Worm (Caenorhabditis elegans) whole organism, dauer: Measurements from ENCODE around the gene sap-49.

ENCODE experiments used
- unc-62 ChIP-seq: sonication (generic microtip); optimal IDR thresholded peaks from 2 replicates; lab custom pipeline; 2017; ENCODE audit warnings: missing biosample characterization, missing genetic modification reagents, missing genetic modification characterization

sap-49 gene

DNA sequence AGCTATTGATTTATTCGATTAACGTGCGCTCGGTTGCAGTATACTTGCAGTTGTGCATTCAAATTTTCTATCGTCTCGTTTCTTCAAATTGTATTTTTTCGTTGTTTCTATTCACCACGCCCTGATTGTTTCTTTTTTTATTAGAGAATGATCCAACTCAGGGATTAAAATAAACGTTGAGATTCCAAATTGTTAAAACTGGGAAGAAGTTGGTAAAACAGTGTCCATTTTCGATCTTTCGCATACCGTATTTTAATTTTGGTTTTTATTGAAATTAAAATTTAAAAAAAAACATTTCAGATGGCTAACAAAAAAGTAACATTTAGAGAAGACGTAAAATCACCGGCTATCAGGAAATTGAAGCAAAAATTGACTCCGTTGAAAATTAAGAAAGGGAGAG, 11.7 kb upstream of the sap-49 start, which contains the start of gene apn-1:
TSS of gene apn-1 (plus strand) at position 301 of the 400 bp plus-strand sequence.
- TF ChIP-seq unc-62 (GFP tag; lab: Kevin White, UChicago): no peak

DNA sequence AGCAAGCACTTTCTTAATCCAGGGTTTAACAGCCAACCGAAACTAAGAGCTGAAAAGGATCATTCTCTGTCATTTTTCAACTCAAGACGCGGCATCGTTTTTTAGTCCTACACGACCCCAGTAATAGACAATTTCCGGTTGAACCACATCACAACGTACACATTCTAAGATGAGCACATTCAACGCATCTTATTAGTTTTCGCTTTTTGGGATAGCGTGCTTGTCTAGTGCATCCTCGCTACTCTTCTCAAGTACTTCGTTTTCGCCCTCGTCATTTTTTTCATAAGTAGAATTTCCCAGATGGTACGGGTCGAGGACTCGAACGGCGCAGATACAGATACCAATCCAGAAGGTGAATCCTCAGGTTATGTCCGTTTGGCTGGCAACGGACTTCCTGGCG, 6.7 kb upstream of the sap-49 start, which contains the start of gene T05H10.1:
TSS of gene T05H10.1 (plus strand) at position 301 of the 400 bp plus-strand sequence.
- TF ChIP-seq unc-62 (GFP tag; lab: Kevin White, UChicago): no peak

DNA sequence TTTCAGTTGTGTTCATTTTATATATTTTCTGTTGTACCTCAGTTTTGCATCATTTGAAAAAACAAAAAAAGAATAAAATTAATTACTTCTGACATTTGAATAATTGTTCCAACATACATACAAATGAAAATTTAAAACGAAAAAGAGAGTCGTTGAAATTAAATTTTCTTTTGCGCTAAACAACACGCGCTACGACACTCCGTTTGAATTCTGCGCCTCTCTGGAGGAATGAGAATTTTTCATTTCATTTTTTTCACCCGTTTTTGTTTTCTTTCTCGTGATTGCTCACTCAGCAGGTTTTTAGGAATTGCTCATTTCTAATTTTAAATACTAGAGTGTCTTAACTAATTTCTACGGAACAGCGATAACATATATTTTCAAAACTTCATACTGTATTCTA, 6.1 kb upstream of the sap-49 start:
- no peak for TF ChIP-seq unc-62 (GFP tag; lab: Kevin White, UChicago)

DNA sequence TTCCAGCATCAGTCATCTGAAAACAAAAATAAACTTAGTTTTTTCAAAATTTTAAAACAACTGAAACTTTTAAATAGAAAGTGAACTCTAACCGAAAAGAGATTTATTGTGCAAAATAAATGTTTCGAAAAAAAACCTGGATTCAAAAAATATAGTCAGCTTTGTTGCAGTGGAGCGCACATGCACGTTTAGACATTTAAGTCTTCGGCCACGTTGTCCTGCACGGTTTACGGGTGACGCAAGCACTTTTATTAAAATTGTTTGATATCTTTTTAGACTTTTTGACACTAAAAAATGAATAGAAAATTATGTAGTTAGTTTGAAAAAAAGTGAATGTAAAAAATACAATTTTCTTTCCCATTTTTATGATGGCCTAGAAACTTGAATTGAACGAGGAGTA, 3.8 kb upstream of the sap-49 start, which contains the start of the genes ubh-4 and algn-6:
TSS of gene ubh-4 (minus strand) at position 182 of the 400 bp plus-strand sequence.
TSS of gene algn-6 (plus strand) at position 387 of the 400 bp plus-strand sequence.
- no peak for TF ChIP-seq unc-62 (GFP tag; lab: Kevin White, UChicago)

DNA sequence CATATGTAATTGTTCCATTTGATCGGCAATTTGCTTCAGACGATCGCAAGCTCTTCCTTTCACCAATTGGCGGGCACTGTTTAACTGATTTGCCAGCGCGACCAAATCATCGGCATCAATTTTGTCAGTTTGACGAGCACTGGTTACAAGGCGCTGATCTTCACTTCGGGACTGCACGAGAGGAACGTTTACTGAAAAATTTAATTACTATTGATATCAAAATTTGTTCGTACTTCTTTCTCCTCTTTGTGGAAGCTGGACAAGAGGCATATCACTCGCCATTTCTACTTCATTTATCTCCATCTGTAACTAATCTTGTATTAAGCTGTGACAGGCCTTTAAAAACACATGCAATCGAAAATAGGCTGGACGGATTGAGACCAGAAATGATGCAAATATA, 2.3 kb upstream of the sap-49 start, which contains the start of gene C08B11.9:
TSS of gene C08B11.9 (minus strand) at position 307 of the 400 bp plus-strand sequence.
- TF ChIP-seq unc-62 (GFP tag; lab: Kevin White, UChicago): no peak

DNA sequence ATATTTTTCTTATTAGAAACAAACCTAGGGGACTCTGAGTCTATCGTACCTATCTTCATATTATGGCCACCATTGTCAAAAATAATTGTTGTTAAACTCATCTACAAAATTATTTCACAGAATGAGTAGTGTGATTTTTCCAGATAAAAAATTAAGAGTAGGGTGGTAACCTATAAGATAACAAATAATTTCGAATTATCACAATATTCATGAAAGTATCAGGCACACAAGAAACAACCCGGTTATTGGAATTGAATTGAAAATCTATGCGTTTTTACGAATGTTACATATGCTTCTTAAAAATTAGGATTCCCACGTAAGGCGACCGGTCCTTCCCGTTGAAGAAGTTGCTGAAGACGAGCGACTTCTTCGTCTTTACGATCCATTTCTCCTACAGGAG, 1.7 kb upstream of the sap-49 start, which contains the start of gene arp-6:
TSS of gene arp-6 (minus strand) at position 101 of the 400 bp plus-strand sequence.
- TF ChIP-seq unc-62 (GFP tag; lab: Kevin White, UChicago): no peak

DNA sequence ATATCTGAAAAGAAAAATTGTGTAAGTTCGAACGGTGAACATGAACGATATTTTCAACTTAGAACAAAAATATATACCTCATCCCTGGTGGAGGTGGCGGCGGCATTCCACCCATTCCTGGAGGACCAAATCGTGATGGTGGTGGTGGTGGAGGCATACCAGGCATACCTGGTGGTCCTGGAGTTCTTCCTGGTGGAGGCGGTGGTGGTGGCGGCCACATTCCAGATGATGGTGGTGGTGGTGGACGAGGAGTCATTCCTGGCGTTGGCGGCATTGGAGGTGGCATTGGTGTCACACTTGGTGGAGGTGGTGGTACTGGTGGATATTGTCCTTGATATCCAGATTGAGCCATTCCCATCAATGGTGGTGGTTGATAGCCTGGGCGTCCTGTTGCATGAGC, 950 bp downstream of the sap-49 start:
- TF ChIP-seq unc-62 (GFP tag; lab: Kevin White, UChicago): no peak

DNA sequence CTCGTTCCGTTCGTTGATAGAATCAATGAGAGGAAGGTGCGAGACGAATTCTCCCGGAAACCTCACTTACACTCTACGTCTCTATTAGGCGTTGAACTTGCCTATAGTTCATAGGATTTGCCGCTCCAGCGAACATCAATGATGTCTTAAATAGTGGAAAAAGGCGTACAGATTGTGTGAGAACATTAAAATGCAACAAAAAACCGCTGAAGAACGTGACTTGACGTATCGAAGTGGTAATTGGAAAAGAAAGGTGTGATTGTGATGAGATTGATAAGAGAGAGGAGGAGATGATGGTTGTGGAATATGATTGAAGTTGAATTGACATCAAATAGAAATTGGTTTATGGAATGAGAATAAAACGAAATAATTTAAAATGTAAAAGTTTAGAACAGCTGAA, 1.6 kb downstream of the sap-49 start:
- no peak for TF ChIP-seq unc-62 (GFP tag; lab: Kevin White, UChicago)

DNA sequence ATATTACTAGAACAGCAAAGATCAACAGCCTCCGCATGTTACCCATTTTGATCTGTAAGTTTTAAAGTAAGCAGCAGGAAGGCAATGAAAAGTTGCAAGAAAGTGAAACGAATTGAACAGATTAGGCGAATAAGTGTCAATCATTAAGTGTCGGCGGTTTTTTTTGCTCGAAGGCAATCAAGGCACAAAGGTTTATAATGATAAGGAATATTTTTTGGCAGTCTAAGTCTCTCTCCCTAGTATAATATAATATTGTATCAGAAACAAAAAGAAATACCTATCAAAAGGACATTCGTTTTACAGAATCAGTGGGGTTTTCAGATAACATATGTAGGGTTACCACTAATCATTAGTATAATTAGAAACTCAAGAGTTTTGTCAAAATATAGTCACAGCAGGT, 2.9 kb downstream of the sap-49 start, which contains the start of gene nrf-6:
TSS of gene nrf-6 (minus strand) at position 52 of the 400 bp plus-strand sequence.
- no peak for TF ChIP-seq unc-62 (GFP tag; lab: Kevin White, UChicago)

DNA sequence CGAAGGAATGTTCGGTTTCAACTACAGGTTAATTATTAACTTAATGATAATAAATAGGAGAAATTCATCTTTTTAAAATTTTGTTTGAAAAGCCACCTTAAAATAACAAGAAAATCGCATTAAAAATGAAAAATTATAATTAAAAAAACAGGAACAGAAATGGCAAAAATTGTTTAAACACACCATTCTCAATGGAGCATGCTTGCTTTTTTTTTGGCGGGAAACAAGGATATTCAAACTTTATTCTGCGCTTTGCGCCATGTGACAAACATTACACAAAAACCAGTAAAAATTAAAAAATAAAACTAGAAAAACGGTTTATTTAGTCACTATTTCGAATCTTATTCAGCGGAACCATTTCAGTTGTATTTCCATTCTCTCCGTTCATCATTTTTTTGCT, 6.8 kb downstream of the sap-49 start:
- TF ChIP-seq unc-62 (GFP tag; lab: Kevin White, UChicago): no peak

DNA sequence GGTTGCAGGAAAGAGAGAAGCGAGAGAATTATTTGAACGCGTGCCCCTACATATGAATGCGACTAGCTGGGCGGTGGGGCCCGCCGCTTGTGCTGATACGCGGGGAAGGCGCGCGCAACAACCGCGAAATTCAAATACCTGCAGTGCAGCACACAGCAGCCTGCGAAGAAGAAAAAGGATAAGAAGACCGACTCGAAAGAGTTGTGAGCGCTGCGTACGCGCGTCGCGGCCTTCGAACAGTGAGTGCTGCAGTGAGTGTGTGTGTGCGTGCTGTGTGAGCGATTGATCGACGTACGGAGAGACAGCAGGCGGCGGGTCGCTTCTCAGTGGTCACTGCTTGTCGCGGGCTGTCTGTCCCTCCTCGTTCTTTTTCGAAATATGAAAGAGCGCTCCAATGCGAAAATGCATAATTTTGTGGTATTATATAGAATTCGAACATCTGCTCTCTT, 7.3 kb downstream of the sap-49 start:
- TF ChIP-seq unc-62 (GFP tag; lab: Kevin White, UChicago): no peak

DNA sequence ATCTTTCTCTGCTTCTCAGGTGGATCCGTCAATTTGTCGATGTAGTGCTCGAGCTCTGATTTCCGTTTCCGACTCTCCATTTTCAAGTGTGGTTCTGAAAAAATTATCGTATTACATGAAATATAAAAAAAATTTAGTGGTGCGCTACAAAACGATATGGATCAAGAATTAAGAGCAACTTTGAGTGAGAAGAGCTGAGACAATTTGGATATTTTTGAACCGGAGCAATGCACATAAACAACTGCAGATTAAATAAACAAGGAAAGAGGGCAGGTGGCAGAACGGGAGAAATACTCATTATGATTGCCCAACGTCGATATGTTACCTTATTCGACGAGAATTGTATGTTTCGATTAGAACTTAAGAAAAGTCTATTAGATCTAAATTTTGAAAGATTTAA, 7.9 kb downstream of the sap-49 start, which contains the start of gene swsn-7:
TSS of gene swsn-7 (minus strand) at position 101 of the 400 bp plus-strand sequence.
- TF ChIP-seq unc-62 (GFP tag; lab: Kevin White, UChicago): no peak

DNA sequence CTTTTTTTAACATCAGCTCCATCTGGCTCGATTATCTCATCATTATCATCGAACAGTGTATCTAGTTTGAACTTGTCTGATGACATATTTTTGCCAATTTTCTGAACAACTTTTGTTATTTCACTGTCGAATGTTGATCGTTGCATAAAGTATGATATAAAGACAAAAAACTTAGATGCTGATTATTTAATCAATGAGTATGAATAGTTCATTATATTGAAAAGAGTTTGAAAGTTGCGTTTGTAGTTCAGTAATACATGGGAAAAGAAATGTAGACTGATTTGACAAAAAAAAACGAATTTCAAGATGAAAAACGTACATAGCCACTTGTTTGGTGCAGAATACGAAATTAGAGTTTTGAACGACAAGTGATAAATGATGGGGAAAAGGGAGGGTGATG, 13.1 kb downstream of the sap-49 start, which contains the start of gene hda-2:
TSS of gene hda-2 (minus strand) at position 101 of the 400 bp plus-strand sequence.
- no peak for TF ChIP-seq unc-62 (GFP tag; lab: Kevin White, UChicago)

DNA sequence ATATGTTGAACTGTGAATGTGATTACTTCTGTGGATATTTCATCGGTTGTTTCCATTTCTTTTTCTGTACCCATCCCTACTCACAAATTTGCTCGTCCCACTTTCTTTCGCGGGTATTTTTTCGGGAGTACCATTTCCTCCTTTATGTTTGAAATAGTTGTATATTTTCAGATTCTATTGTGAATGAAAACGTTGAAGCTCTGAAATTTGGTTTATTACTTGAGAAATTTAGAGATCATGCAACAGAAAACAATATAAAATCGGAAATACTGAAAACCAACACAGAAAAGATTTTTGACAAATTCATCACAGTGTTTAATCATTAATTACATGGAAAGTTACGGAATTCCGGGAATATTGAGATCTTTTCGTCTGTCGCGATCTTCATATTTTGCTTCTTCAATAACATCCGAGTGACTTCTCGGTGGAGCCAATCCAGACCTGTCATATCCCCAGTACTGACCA, 15.0 kb downstream of the sap-49 start:
- TF ChIP-seq unc-62 (GFP tag; lab: Kevin White, UChicago): no peak

DNA sequence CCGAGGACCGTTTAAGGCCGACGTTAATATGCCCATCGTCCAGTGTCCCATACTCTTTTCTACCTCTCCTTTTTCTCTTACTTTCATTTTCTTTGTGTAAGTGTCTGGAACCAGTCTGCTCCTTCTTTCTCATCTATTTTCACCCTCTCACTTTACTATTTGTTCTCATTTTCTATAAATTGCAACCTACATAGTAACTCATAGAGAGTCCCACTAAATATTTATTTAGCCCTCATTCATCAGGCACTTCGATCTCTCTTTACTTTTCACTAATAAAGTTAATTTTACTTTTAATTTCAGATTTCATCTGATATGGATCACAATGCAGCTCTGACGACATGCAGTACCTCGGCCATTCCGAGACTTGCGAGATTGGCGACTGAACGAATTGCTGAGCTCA, 18.2 kb downstream of the sap-49 start, which contains the start of gene zyg-11:
TSS of gene zyg-11 (plus strand) at position 301 of the 400 bp plus-strand sequence.
- no peak for TF ChIP-seq unc-62 (GFP tag; lab: Kevin White, UChicago)

DNA sequence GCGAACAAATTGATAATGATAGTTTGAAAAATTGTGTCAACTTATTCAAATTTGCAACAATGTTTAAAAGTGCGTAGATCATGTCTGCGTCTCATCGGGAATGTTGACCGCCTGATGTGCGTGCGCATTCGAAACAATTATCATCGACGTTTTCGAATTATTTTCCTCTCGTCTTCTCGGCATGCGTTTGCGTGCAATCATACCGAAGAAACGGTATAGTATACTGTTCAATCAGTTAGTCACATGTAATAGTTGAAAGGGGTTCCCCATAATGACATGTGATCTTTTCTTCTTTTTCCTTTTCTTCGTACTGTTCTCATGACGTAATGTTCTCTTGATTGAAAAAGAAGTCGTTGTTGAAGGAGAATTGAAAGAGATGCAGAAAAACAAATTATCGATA, 18.8 kb downstream of the sap-49 start:
- TF ChIP-seq unc-62 (GFP tag; lab: Kevin White, UChicago): no peak

DNA sequence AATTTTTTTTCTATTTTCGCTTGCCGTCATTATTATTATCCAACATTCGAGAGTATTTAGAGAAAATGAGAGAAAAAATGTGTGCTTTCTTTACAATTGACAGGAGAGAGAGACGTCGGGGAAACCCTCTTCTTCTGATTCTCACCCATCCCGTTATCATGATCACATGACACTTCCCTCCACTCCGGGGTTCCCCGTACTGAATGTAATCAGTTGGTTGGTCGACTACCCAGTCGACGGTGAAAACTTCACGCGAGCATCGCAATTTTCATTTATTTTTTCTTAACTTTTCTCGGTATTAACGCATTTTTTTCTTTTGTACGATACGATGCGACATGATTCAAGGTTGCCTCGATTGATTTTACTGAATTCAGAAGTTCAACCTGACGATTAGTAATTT, 19.4 kb downstream of the sap-49 start:
- no peak for TF ChIP-seq unc-62 (GFP tag; lab: Kevin White, UChicago)
